Worm (Caenorhabditis elegans) whole organism, L4/young adult: ENCODE data around the gene hum-6.

Experiments
- W03F9.2 ChIP-seq: fragments of 150-350 bp; optimal IDR thresholded peaks from 2 replicates; lab custom pipeline; 2014; ENCODE audit warnings: missing biosample characterization, missing genetic modification characterization
- dao-5 ChIP-seq: sonication (generic microtip); optimal IDR thresholded peaks from 2 replicates; lab custom pipeline; 2016; ENCODE audit warnings: missing genotype, missing genetic modification characterization, moderate library complexity, missing compliant biosample characterization
- him-1 ChIP-seq: sonication (generic microtip); optimal IDR thresholded peaks from 2 replicates; lab custom pipeline; 2016; ENCODE audit warnings: missing genotype, missing genetic modification reagents, missing genetic modification characterization, missing compliant biosample characterization

DNA sequence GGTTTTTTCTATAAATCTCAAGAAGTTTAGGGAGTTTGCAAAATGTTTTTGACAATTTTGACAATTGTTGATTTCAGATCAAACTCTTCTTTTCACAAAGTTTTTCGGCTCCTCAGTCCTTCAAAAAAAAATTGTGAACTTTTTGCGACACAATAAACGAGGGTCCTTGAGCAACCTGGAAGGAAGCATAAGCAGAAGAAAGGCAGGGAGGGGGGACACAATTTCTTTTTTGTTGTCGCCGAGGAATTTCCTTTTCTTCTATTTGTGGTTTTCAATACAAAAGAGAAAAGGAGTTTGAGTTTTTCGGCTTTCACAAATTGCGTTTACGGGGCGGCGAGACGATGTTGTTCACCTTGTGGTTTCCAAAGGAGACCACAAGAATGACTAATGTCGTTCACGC lies 36.1 kb upstream of the hum-6 start:
- no peak for TF ChIP-seq him-1 (tag; lab: Kevin White, UChicago)
- TF ChIP-seq W03F9.2 (tag; lab: Kevin White, UChicago) = no peak
- no peak for TF ChIP-seq dao-5
